Fruit fly (Drosophila melanogaster) S2 (cell line): ENCODE measurements around the gene MFS18.

Source experiments
- CG8478 ChIP-seq: fragments of >200 bp; optimal IDR thresholded peaks from 2 replicates; lab custom pipeline; 2018
- CTCF ChIP-seq, 2 experiments: fragments of >200 bp; optimal IDR thresholded peaks; 2 replicates each; lab custom pipeline; 2018

dm6 chr2L:4414059-4414458 lies 34.4 kb downstream of the MFS18 start:
- TF ChIP-seq CG8478 (no peak), CTCF (optimal IDR thresholded peaks at IDR 0.05; lab: Kevin White, UChicago) (no peak)
